Fruit fly (Drosophila melanogaster): ENCODE results near the gene Task6.

The Task6 gene

DNA sequence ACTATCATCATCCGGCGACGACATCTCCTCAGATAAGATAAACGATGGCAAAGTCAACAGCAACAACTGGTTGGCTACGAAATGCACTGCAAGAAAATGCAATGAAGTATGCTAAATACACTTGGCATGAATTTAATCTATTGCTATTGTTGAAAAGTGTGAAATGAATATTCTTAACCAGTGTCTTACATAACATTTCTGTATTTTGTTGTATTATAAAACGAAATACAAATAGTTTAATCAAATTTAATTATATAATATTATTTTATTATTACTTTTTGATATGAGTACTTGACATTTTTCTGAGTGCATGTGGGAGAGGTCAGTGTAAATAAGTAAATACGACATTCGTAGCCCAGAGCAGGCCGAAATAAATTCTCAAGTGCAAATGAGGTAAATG lies 39.2 kb upstream of the Task6 start (continued):
- TF ChIP-seq CG4820 (GFP tag; optimal IDR thresholded peaks at IDR 0.05): peak; percentile 16
- peak; percentile 42 for TF ChIP-seq CG8924 (tag; optimal IDR thresholded peaks at IDR 0.05)
- TF ChIP-seq TFAM (GFP tag; optimal IDR thresholded peaks at IDR 0.05): no peak
- TF ChIP-seq crc (GFP tag; optimal IDR thresholded peaks at IDR 0.05): no peak
- peak; percentile 49 for TF ChIP-seq CG7271 (tag; optimal IDR thresholded peaks at IDR 0.05)
- peak; percentile 48 for TF ChIP-seq CG10267 (tag; optimal IDR thresholded peaks at IDR 0.05)
- no peak for TF ChIP-seq CG13624 (GFP tag; optimal IDR thresholded peaks at IDR 0.05)
- TF ChIP-seq CG6654 (GFP tag; optimal IDR thresholded peaks at IDR 0.05): no peak
- no peak for TF ChIP-seq CG32532 (GFP tag; IDR thresholded peaks at IDR 0.05)
- no peak for TF ChIP-seq CG2875 (GFP tag; optimal IDR thresholded peaks at IDR 0.05)
- no peak for TF ChIP-seq nom (GFP tag; optimal IDR thresholded peaks at IDR 0.05)
- TF ChIP-seq C15 (GFP tag; IDR thresholded peaks at IDR 0.05): no peak
- no peak for TF ChIP-seq Dek (tag; optimal IDR thresholded peaks at IDR 0.05)
- TF ChIP-seq CG3065 (GFP tag; optimal IDR thresholded peaks at IDR 0.05): no peak
- TF ChIP-seq CG8290 (GFP tag; optimal IDR thresholded peaks at IDR 0.05): no peak
- TF ChIP-seq CG8290 (tag; optimal IDR thresholded peaks at IDR 0.05): no peak
- TF ChIP-seq ash1 (GFP tag; optimal IDR thresholded peaks at IDR 0.05): no peak
- TF ChIP-seq grn (GFP tag; optimal IDR thresholded peaks at IDR 0.05): no peak
- peak; percentile 56 for TF ChIP-seq CG15601 (tag; optimal IDR thresholded peaks at IDR 0.05)
- TF ChIP-seq dmrt99B (tag; optimal IDR thresholded peaks at IDR 0.05): peak; percentile 61
- peak; percentile 33 for TF ChIP-seq CG33557 (GFP tag; optimal IDR thresholded peaks at IDR 0.05)
- peak; percentile 51 for TF ChIP-seq CG4424 (GFP tag; optimal IDR thresholded peaks at IDR 0.05)
- TF ChIP-seq CG1603 (tag; optimal IDR thresholded peaks at IDR 0.05): no peak
- no peak for TF ChIP-seq Bgb (GFP tag; IDR thresholded peaks at IDR 0.05; ENCODE audit: partially characterized antibody)
- TF ChIP-seq vvl (GFP tag; IDR thresholded peaks at IDR 0.05): 0 out of 2 replicates have a peak, but pooled peaks have one; percentile 26
- TF ChIP-seq CG10979 (tag; optimal IDR thresholded peaks at IDR 0.05): peak; percentile 58
- no peak for TF ChIP-seq pho (GFP tag; optimal IDR thresholded peaks at IDR 0.05)
- no peak for TF ChIP-seq CG9876 (GFP tag; optimal IDR thresholded peaks at IDR 0.05)
- TF ChIP-seq dysf (GFP tag; IDR thresholded peaks at IDR 0.05): no peak
- TF ChIP-seq lmd (GFP tag; IDR thresholded peaks at IDR 0.05): no peak
- TF ChIP-seq CG4282 (GFP tag; optimal IDR thresholded peaks at IDR 0.05): no peak
- no peak for TF ChIP-seq caup (GFP tag; optimal IDR thresholded peaks at IDR 0.05; ENCODE audit: severe bottlenecking)
- TF ChIP-seq CG12659 (GFP tag; optimal IDR thresholded peaks at IDR 0.05): peak; percentile 8
- TF ChIP-seq Dad (GFP tag; optimal IDR thresholded peaks at IDR 0.05): no peak
- no peak for TF ChIP-seq CG30403 (GFP tag; optimal IDR thresholded peaks at IDR 0.05)
- TF ChIP-seq CG9609 (GFP tag; optimal IDR thresholded peaks at IDR 0.05): no peak
- peak; percentile 58 for TF ChIP-seq Xrp1 (GFP tag; IDR thresholded peaks at IDR 0.05)
- TF ChIP-seq E2f2 (GFP tag; IDR thresholded peaks at IDR 0.05): no peak
- TF ChIP-seq onecut (GFP tag; IDR thresholded peaks at IDR 0.05): no peak; the same call in 1 of the 2 replicates
- no peak for TF ChIP-seq CG1792 (GFP tag; optimal IDR thresholded peaks at IDR 0.05)
- peak; percentile 59 for TF ChIP-seq row (GFP tag; IDR thresholded peaks at IDR 0.05)
- TF ChIP-seq CG1602 (GFP tag; optimal IDR thresholded peaks at IDR 0.05): peak; percentile 27
- peak; percentile 2 for TF ChIP-seq Chrac-16 (GFP tag; optimal IDR thresholded peaks at IDR 0.05)
- TF ChIP-seq CG43689 (GFP tag; IDR thresholded peaks at IDR 0.05): no peak
- no peak; the same call in 1 of the 2 replicates for TF ChIP-seq Ada2b (GFP tag; IDR thresholded peaks at IDR 0.05)
- no peak for TF ChIP-seq cato (GFP tag; optimal IDR thresholded peaks at IDR 0.05; ENCODE audit: borderline replicate concordance)
- TF ChIP-seq tin (GFP tag; optimal IDR thresholded peaks at IDR 0.05): peak; percentile 4
- no peak for TF ChIP-seq bbx (GFP tag; IDR thresholded peaks at IDR 0.05; ENCODE audit: partially characterized antibody)
- TF ChIP-seq otp (GFP tag; IDR thresholded peaks at IDR 0.05): no peak
- no peak for TF ChIP-seq hbn (GFP tag; IDR thresholded peaks at IDR 0.05; ENCODE audit: partially characterized antibody)
- TF ChIP-seq en (GFP tag; optimal IDR thresholded peaks at IDR 0.05): no peak
- TF ChIP-seq tll (GFP tag; optimal IDR thresholded peaks at IDR 0.05): peak in 1 of 2 experiments; percentile 42
